Fruit fly (Drosophila melanogaster): ENCODE measurements around the gene CG3699.

DNA sequence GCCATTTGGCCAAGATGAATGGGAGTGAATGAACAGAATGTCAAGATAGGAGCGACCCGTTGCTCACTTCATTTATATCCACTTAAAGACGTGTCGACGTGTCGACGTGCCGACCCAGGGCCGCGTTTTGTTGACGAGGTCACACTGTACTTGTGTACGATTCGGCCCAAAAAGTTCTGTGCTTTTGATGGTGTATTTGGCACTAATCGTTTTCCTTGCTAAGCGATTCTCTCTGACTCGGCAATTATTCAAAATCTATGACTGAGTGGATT, 921 bp upstream of the CG3699 start:
- TF ChIP-seq Snoo (tag; optimal IDR thresholded peaks at IDR 0.05) = no peak
- no peak for TF ChIP-seq CG14655 (GFP tag; optimal IDR thresholded peaks at IDR 0.05)

Measured in whole organism, pupa.